Worm (Caenorhabditis elegans) whole organism, mixed stage, embryonic: Measurements from ENCODE around the gene gldi-2.

ENCODE experiments used
- blmp-1 ChIP-seq: fragments of 150-350 bp; optimal IDR thresholded peaks from 2 replicates; lab custom pipeline; 2014; ENCODE audit warnings: missing biosample characterization, missing genetic modification characterization
- cnd-1 ChIP-seq: fragments of 200-800 bp; sonication (Bioruptor generic); optimal IDR thresholded peaks from 2 replicates; lab custom pipeline; 2018; ENCODE audit warnings: mild to moderate bottlenecking, missing genetic modification characterization, missing compliant biosample characterization
- elt-1 ChIP-seq: sonication (generic microtip); optimal IDR thresholded peaks from 2 replicates; lab custom pipeline; 2017; ENCODE audit warnings: missing genetic modification characterization, mild to moderate bottlenecking, missing compliant biosample characterization, antibody characterized with exemption, moderate library complexity, borderline replicate concordance; ENCODE audit not compliant: insufficient read depth
- elt-3 ChIP-seq: fragments of 150-350 bp; optimal IDR thresholded peaks from 2 replicates; lab custom pipeline; 2014; ENCODE audit warnings: missing biosample characterization, missing genetic modification characterization
- lsy-2 ChIP-seq: fragments of 150-350 bp; optimal IDR thresholded peaks from 2 replicates; lab custom pipeline; 2014; ENCODE audit warnings: missing biosample characterization, missing genetic modification characterization
- nhr-12 ChIP-seq: fragments of 150-350 bp; optimal IDR thresholded peaks from 2 replicates; lab custom pipeline; 2014; ENCODE audit warnings: missing biosample characterization, missing genetic modification characterization
- nhr-237 ChIP-seq: fragments of 150-350 bp; optimal IDR thresholded peaks from 2 replicates; lab custom pipeline; 2014; ENCODE audit warnings: missing biosample characterization, missing genetic modification characterization
- snpc-4 ChIP-seq: fragments of 150-350 bp; optimal IDR thresholded peaks from 2 replicates; lab custom pipeline; 2014; ENCODE audit warnings: missing biosample characterization, missing genetic modification characterization
- unc-62 ChIP-seq: fragments of 150-350 bp; optimal IDR thresholded peaks from 2 replicates; lab custom pipeline; 2014; ENCODE audit warnings: missing biosample characterization, missing genetic modification reagents, missing genetic modification characterization

- no peak for TF ChIP-seq nhr-12 (tag; lab: Kevin White, UChicago)
- TF ChIP-seq unc-62 (GFP tag; lab: Kevin White, UChicago) = peak; percentile 32
- no peak for TF ChIP-seq blmp-1 (tag; lab: Kevin White, UChicago)
- no peak for TF ChIP-seq elt-3
- no peak for TF ChIP-seq cnd-1 (tag; lab: Kevin White, UChicago)
- no peak for TF ChIP-seq nhr-237
- TF ChIP-seq elt-1 (tag; lab: Kevin White, UChicago) = no peak
- TF ChIP-seq lsy-2 (tag; lab: Kevin White, UChicago) = no peak
- TF ChIP-seq snpc-4 (tag; lab: Kevin White, UChicago) = no peak
These were observed 46.8 kb downstream of the gldi-2 start for ce11 chrII:6830012-6830411.
